Worm (Caenorhabditis elegans): Measurements from ENCODE around the gene fbxa-105.

Gene fbxa-105

ce11 chrV:7364951-7365350, 26.9 kb downstream of the fbxa-105 start, which contains the start of gene exc-13:
Gene exc-13 (plus strand): TSS chrV:7365251.
- TF ChIP-seq dmd-4 (tag; optimal IDR thresholded peaks at IDR 0.05; ENCODE audit: borderline replicate concordance): no peak
- no peak for TF ChIP-seq hlh-13 (GFP tag; optimal IDR thresholded peaks at IDR 0.05)
- TF ChIP-seq fkh-6 (tag; optimal IDR thresholded peaks at IDR 0.05): no peak
- TF ChIP-seq ama-1 (optimal IDR thresholded peaks at IDR 0.05): no peak
- TF ChIP-seq mec-3 (tag; optimal IDR thresholded peaks at IDR 0.05; ENCODE audit: borderline replicate concordance): no peak
- TF ChIP-seq T23F11.4 (GFP tag; optimal IDR thresholded peaks at IDR 0.05): no peak
- TF ChIP-seq ztf-16 (tag; optimal IDR thresholded peaks at IDR 0.05): no peak
- no peak for TF ChIP-seq che-1 (tag; optimal IDR thresholded peaks at IDR 0.05)
- no peak for TF ChIP-seq K02D7.2 (tag; optimal IDR thresholded peaks at IDR 0.05)
- TF ChIP-seq C08G9.2 (tag; optimal IDR thresholded peaks at IDR 0.05): no peak

ce11 chrV:7364059-7364458, 27.8 kb downstream of the fbxa-105 start, which contains the start of gene cyp-35A2:
Gene cyp-35A2 (minus strand): TSS chrV:7364182.
- TF ChIP-seq elt-2 (tag; optimal IDR thresholded peaks at IDR 0.05): peak; percentile 64
- no peak for TF ChIP-seq ceh-34 (tag; optimal IDR thresholded peaks at IDR 0.05)

- no peak for TF ChIP-seq T23F11.4 (GFP tag; optimal IDR thresholded peaks at IDR 0.05)
- no peak for TF ChIP-seq unc-42 (tag; optimal IDR thresholded peaks at IDR 0.05)
- TF ChIP-seq dmd-4 (tag; optimal IDR thresholded peaks at IDR 0.05; ENCODE audit: borderline replicate concordance): no peak
- TF ChIP-seq C38D4.7 (GFP tag; optimal IDR thresholded peaks at IDR 0.05): no peak
- no peak for TF ChIP-seq K09A11.1 (tag; optimal IDR thresholded peaks at IDR 0.05; ENCODE audit: insufficient read depth)
- TF ChIP-seq mec-3 (tag; optimal IDR thresholded peaks at IDR 0.05; ENCODE audit: borderline replicate concordance): no peak
- TF ChIP-seq ztf-16 (tag; optimal IDR thresholded peaks at IDR 0.05): no peak
- no peak for TF ChIP-seq ceh-24 (tag; optimal IDR thresholded peaks at IDR 0.05)
- TF ChIP-seq hlh-6 (tag; optimal IDR thresholded peaks at IDR 0.05): no peak
- TF ChIP-seq pros-1 (tag; optimal IDR thresholded peaks at IDR 0.05): no peak
- no peak for TF ChIP-seq madf-2 (tag; optimal IDR thresholded peaks at IDR 0.05)
- no peak for TF ChIP-seq lim-6 (tag; optimal IDR thresholded peaks at IDR 0.05)
- no peak for TF ChIP-seq tbx-7 (tag; optimal IDR thresholded peaks at IDR 0.05)
- TF ChIP-seq lin-11 (tag; optimal IDR thresholded peaks at IDR 0.05): no peak
- TF ChIP-seq pha-4 (tag; optimal IDR thresholded peaks at IDR 0.05): no peak
- TF ChIP-seq syd-9 (tag; optimal IDR thresholded peaks at IDR 0.05): no peak
- TF ChIP-seq gmeb-2 (tag; optimal IDR thresholded peaks at IDR 0.05): no peak
These were observed 30.2 kb downstream of the fbxa-105 start, which contains the start of gene cyp-35A1 for ce11 chrV:7361673-7362072. Gene cyp-35A1 (minus strand): TSS chrV:7361773.

DNA sequence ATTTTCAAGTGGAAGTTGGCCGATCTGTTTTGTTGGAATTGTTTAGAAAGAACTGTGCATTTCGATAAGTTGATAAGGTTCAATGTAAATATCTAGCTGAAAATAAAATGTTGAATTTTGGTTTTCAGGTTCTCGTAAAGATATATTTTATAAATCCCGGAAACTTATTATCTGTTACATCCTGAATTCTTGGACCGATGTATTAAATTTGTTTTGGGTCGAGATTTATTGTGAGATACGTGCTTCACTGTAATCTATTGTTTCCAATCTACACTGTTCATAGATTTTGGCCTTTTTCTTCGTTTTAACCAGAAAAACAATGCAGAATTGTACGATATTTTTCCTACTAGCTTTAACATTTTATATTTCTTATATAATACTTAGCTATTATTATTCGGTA, 34.7 kb downstream of the fbxa-105 start, which contains the start of gene C03G6.6:
TSS of gene C03G6.6 (plus strand) at position 301 of the 400 bp plus-strand sequence.
- TF ChIP-seq pat-9 (tag; optimal IDR thresholded peaks at IDR 0.05) (no peak), ceh-18 (tag; optimal IDR thresholded peaks at IDR 0.05) (no peak), ref-2 (tag; optimal IDR thresholded peaks at IDR 0.05) (no peak), lim-6 (tag; optimal IDR thresholded peaks at IDR 0.05) (no peak), unc-3 (GFP tag; conservative IDR thresholded peaks at IDR 0.05) (no peak), unc-3 (tag; optimal IDR thresholded peaks at IDR 0.05) (no peak), C38D4.7 (GFP tag; optimal IDR thresholded peaks at IDR 0.05) (no peak), hlh-6 (tag; optimal IDR thresholded peaks at IDR 0.05) (no peak), ttx-3 (tag; optimal IDR thresholded peaks at IDR 0.05) (no peak), dmd-4 (tag; optimal IDR thresholded peaks at IDR 0.05; ENCODE audit: borderline replicate concordance) (no peak), mec-3 (tag; optimal IDR thresholded peaks at IDR 0.05; ENCODE audit: borderline replicate concordance) (no peak), ceh-22 (tag; optimal IDR thresholded peaks at IDR 0.05) (no peak), elt-4 (tag; optimal IDR thresholded peaks at IDR 0.05) (no peak), elt-2 (tag; optimal IDR thresholded peaks at IDR 0.05) (no peak), tbx-2 (tag; optimal IDR thresholded peaks at IDR 0.05) (no peak), zip-5 (tag; optimal IDR thresholded peaks at IDR 0.05) (no peak), ceh-34 (tag; optimal IDR thresholded peaks at IDR 0.05) (no peak), sox-4 (tag; optimal IDR thresholded peaks at IDR 0.05) (no peak), F13H6.1 (tag; optimal IDR thresholded peaks at IDR 0.05) (no peak), pros-1 (tag; optimal IDR thresholded peaks at IDR 0.05) (no peak), ceh-24 (tag; optimal IDR thresholded peaks at IDR 0.05) (no peak)
